Fruit fly (Drosophila melanogaster) whole organism, wandering third instar larva: ENCODE data around the gene cav.

Experiments
- Dfd ChIP-seq: fragments of >200 bp; optimal IDR thresholded peaks from 2 replicates; lab custom pipeline; 2017; ENCODE audit warnings: missing biosample characterization, missing genetic modification characterization
- Rel ChIP-seq, 2 experiments: fragments of 200-800 bp; sonication (Bioruptor generic) in 1 of 2; optimal IDR thresholded peaks; 2 replicates in 1 of 2; 3 replicates in 1 of 2; lab custom pipeline; 2016 to 2019; ENCODE audit warnings: mild to moderate bottlenecking in 2 of 2, missing biosample characterization in 2 of 2, missing genetic modification characterization in 2 of 2, moderate library complexity in 1 of 2
- ey ChIP-seq: fragments of 200-800 bp; sonication (Bioruptor generic); optimal IDR thresholded peaks from 2 replicates; lab custom pipeline; 2016; ENCODE audit warnings: missing biosample characterization, missing genetic modification characterization
- fru ChIP-seq: fragments of 200-800 bp; sonication (Bioruptor generic); optimal IDR thresholded peaks from 3 replicates; lab custom pipeline; 2016; ENCODE audit warnings: missing biosample characterization, mild to moderate bottlenecking, missing genetic modification characterization
- pan ChIP-seq: fragments of >200 bp; optimal IDR thresholded peaks from 2 replicates; lab custom pipeline; 2017

dm6 chr3R:24188619-24189018 is 32.3 kb upstream of the cav start, which contains the start of gene CG5515:
- TF ChIP-seq Dfd (no peak), fru (GFP tag; lab: Kevin White, UChicago) (no peak), Rel (GFP tag; optimal IDR thresholded peaks at IDR 0.05; lab: Kevin White, UChicago) (no peak), Rel (tag; optimal IDR thresholded peaks at IDR 0.05; lab: Kevin White, UChicago) (no peak), ey (GFP tag; lab: Kevin White, UChicago) (peak; percentile 63), pan (lab: Kevin White, UChicago) (no peak)
